Fruit fly (Drosophila melanogaster) whole organism, prepupa: ENCODE results near the gene CG33125.
A peak's percentile ranks its signal among the peaks of the same experiment; 100 is the strongest.

Source experiments
- Blimp-1 ChIP-seq: fragments of 200-800 bp; sonication (Bioruptor generic); optimal IDR thresholded peaks from 3 replicates; lab custom pipeline; 2017; ENCODE audit warnings: missing biosample characterization, missing genetic modification characterization, mild to moderate bottlenecking, moderate library complexity, missing genetic modification reagents
- CG10631 ChIP-seq: fragments of 200-800 bp; sonication (Bioruptor generic); optimal IDR thresholded peaks from 2 replicates; lab custom pipeline; 2016; ENCODE audit warnings: missing biosample characterization, missing genetic modification characterization
- CG11294 ChIP-seq: fragments of 200-800 bp; sonication (Bioruptor generic); IDR thresholded peaks from 2 replicates; pipeline ENCODE4 v1.3.6; 2022; ENCODE audit warnings: missing biosample characterization, missing genetic modification characterization
- CG11902 ChIP-seq: fragments of 200-800 bp; sonication (Bioruptor generic); optimal IDR thresholded peaks from 3 replicates; lab custom pipeline; 2016; ENCODE audit warnings: missing biosample characterization, missing genetic modification characterization
- CG15336 ChIP-seq: fragments of 200-800 bp; sonication (Bioruptor generic); IDR thresholded peaks from 2 replicates; pipeline ENCODE4 v1.3.6; 2022; ENCODE audit warnings: missing biosample characterization, missing genetic modification characterization
- CG1621 ChIP-seq: fragments of 200-800 bp; sonication (Bioruptor generic); optimal IDR thresholded peaks from 3 replicates; lab custom pipeline; 2018; ENCODE audit warnings: missing biosample characterization, mild to moderate bottlenecking, missing genetic modification characterization
- CG31627 ChIP-seq: fragments of 200-800 bp; sonication (Bioruptor generic); optimal IDR thresholded peaks from 3 replicates; lab custom pipeline; 2016; ENCODE audit warnings: missing biosample characterization, missing genetic modification characterization
- CG3919 ChIP-seq: fragments of 200-800 bp; sonication (Bioruptor generic); optimal IDR thresholded peaks from 3 replicates; lab custom pipeline; 2016; ENCODE audit warnings: missing biosample characterization, missing genetic modification characterization
- CG6276 ChIP-seq: fragments of 200-800 bp; sonication (Bioruptor generic); optimal IDR thresholded peaks from 2 replicates; lab custom pipeline; 2017; ENCODE audit warnings: missing biosample characterization, mild to moderate bottlenecking, missing genetic modification characterization
- CG6792 ChIP-seq: fragments of 200-800 bp; sonication (Bioruptor generic); optimal IDR thresholded peaks from 3 replicates; lab custom pipeline; 2016; ENCODE audit warnings: missing biosample characterization, missing genetic modification characterization
- CG6808 ChIP-seq: fragments of 200-800 bp; sonication (Bioruptor generic); optimal IDR thresholded peaks from 3 replicates; lab custom pipeline; 2017; ENCODE audit warnings: missing biosample characterization, missing genetic modification characterization, mild to moderate bottlenecking, moderate library complexity, missing genetic modification reagents
- CG8632 ChIP-seq: fragments of 200-800 bp; sonication (Bioruptor generic); optimal IDR thresholded peaks from 3 replicates; lab custom pipeline; 2016; ENCODE audit warnings: missing biosample characterization, missing genetic modification characterization
- CG9139 ChIP-seq: fragments of 200-800 bp; sonication (Bioruptor generic); optimal IDR thresholded peaks from 3 replicates; lab custom pipeline; 2017; ENCODE audit warnings: missing biosample characterization, mild to moderate bottlenecking, missing genetic modification characterization
- Eip75B ChIP-seq: fragments of 200-800 bp; sonication (Bioruptor generic); optimal IDR thresholded peaks from 3 replicates; lab custom pipeline; 2016; ENCODE audit warnings: missing biosample characterization, missing genetic modification characterization
- Eip78C ChIP-seq: fragments of 200-800 bp; sonication (Bioruptor generic); peaks from one replicate; lab custom pipeline; 2016; ENCODE audit warnings: missing biosample characterization, missing genetic modification characterization
- Eip93F ChIP-seq: fragments of 200-800 bp; sonication (Bioruptor generic); optimal IDR thresholded peaks from 2 replicates; lab custom pipeline; 2016; ENCODE audit warnings: missing biosample characterization, mild to moderate bottlenecking, missing genetic modification characterization
- Ets21C ChIP-seq: fragments of 200-800 bp; sonication (Bioruptor generic); optimal IDR thresholded peaks from 3 replicates; lab custom pipeline; 2016; ENCODE audit warnings: missing biosample characterization, missing genetic modification characterization
- Gug ChIP-seq: fragments of 200-800 bp; sonication (Bioruptor generic); IDR thresholded peaks from 2 replicates; pipeline ENCODE4 v1.3.6; 2022; ENCODE audit warnings: missing biosample characterization, missing genetic modification characterization
- Hr39 ChIP-seq: fragments of 200-800 bp; sonication (Bioruptor generic); optimal IDR thresholded peaks from 2 replicates; lab custom pipeline; 2016; ENCODE audit warnings: missing biosample characterization, missing genetic modification characterization
- Hr4 ChIP-seq: fragments of 200-800 bp; sonication (Bioruptor generic); optimal IDR thresholded peaks from 3 replicates; lab custom pipeline; 2016; ENCODE audit warnings: missing biosample characterization, missing genetic modification characterization
- Met ChIP-seq: fragments of 200-800 bp; sonication (Bioruptor generic); optimal IDR thresholded peaks from 3 replicates; lab custom pipeline; 2016; ENCODE audit warnings: missing biosample characterization, missing genetic modification characterization
- OdsH ChIP-seq: fragments of 200-800 bp; sonication (Bioruptor generic); optimal IDR thresholded peaks from 3 replicates; lab custom pipeline; 2016; ENCODE audit warnings: missing biosample characterization, missing genetic modification characterization
- Sox15 ChIP-seq: fragments of 200-800 bp; sonication (Bioruptor generic); optimal IDR thresholded peaks from 3 replicates; lab custom pipeline; 2016; ENCODE audit warnings: missing biosample characterization, missing genetic modification characterization
- achi ChIP-seq: fragments of 200-800 bp; sonication (Bioruptor generic); optimal IDR thresholded peaks from 3 replicates; lab custom pipeline; 2016; ENCODE audit warnings: missing biosample characterization, missing genetic modification characterization
- acj6 ChIP-seq: fragments of 200-800 bp; sonication (Bioruptor generic); optimal IDR thresholded peaks from 3 replicates; lab custom pipeline; 2016; ENCODE audit warnings: missing biosample characterization, missing genetic modification characterization
- dac ChIP-seq: fragments of 200-800 bp; sonication (Bioruptor generic); optimal IDR thresholded peaks from 2 replicates; lab custom pipeline; 2017; ENCODE audit warnings: missing biosample characterization, mild to moderate bottlenecking, missing genetic modification characterization
- dsx ChIP-seq: fragments of 200-800 bp; optimal IDR thresholded peaks from 3 replicates; lab custom pipeline; 2019; ENCODE audit warnings: missing biosample characterization, mild to moderate bottlenecking, missing genetic modification characterization, moderate library complexity; ENCODE audit not compliant: poor library complexity, severe bottlenecking
- fd59A ChIP-seq: fragments of 200-800 bp; sonication (Bioruptor generic); optimal IDR thresholded peaks from 2 replicates; lab custom pipeline; 2017; ENCODE audit warnings: missing biosample characterization, mild to moderate bottlenecking, missing genetic modification characterization, missing genetic modification reagents
- fd85E ChIP-seq: fragments of 200-800 bp; sonication (Bioruptor generic); optimal IDR thresholded peaks from 3 replicates; lab custom pipeline; 2016; ENCODE audit warnings: missing biosample characterization, missing genetic modification characterization
- fkh ChIP-seq: fragments of 200-800 bp; sonication (Bioruptor generic); optimal IDR thresholded peaks from 3 replicates; lab custom pipeline; 2017; ENCODE audit warnings: missing biosample characterization, mild to moderate bottlenecking, missing genetic modification characterization, moderate library complexity
- lz ChIP-seq: fragments of 200-800 bp; sonication (Bioruptor generic); optimal IDR thresholded peaks from 3 replicates; lab custom pipeline; 2016; ENCODE audit warnings: missing biosample characterization, missing genetic modification characterization
- net ChIP-seq: fragments of 200-800 bp; sonication (Bioruptor generic); optimal IDR thresholded peaks from 3 replicates; lab custom pipeline; 2016; ENCODE audit warnings: missing biosample characterization, missing genetic modification characterization
- pdm3 ChIP-seq: fragments of 200-800 bp; sonication (Bioruptor generic); optimal IDR thresholded peaks from 3 replicates; lab custom pipeline; 2016; ENCODE audit warnings: missing biosample characterization, missing genetic modification characterization
- salr ChIP-seq, 2 experiments: fragments of 200-800 bp; sonication (Bioruptor generic); optimal IDR thresholded peaks; 3 replicates each; lab custom pipeline; 2016 to 2018; ENCODE audit warnings: missing biosample characterization in 2 of 2, missing genetic modification characterization in 2 of 2, mild to moderate bottlenecking in 1 of 2
- svp ChIP-seq: fragments of 200-800 bp; sonication (Bioruptor generic); peaks from one replicate; lab custom pipeline; 2016; ENCODE audit warnings: missing biosample characterization, missing genetic modification characterization
- topi ChIP-seq: fragments of 200-800 bp; sonication (Bioruptor generic); optimal IDR thresholded peaks from 3 replicates; lab custom pipeline; 2016; ENCODE audit warnings: missing biosample characterization, missing genetic modification characterization

The CG33125 gene

DNA sequence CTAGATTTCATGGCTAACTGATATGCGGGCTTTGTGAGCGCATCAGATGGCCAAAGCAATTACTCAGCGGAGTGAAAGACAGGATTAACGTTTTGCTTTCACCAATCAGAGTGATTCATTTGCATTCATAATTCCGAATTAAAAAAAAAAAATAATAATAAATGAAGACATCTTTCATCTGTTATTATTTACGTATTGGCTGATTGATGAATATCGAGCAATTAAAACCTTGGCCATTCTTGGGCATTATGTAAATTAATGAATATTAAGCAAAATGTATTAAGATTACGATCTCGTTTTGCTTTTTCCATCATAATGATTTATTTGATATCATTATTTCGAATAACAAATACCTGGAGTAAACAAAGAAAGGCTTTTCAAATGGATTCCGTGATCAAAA, 12.5 kb upstream of the CG33125 start, which contains the start of gene Trf4 (continued):
- no peak for TF ChIP-seq Eip78C (GFP tag; lab: Kevin White, UChicago)
- TF ChIP-seq, all 60 proteins: peak for 0

DNA sequence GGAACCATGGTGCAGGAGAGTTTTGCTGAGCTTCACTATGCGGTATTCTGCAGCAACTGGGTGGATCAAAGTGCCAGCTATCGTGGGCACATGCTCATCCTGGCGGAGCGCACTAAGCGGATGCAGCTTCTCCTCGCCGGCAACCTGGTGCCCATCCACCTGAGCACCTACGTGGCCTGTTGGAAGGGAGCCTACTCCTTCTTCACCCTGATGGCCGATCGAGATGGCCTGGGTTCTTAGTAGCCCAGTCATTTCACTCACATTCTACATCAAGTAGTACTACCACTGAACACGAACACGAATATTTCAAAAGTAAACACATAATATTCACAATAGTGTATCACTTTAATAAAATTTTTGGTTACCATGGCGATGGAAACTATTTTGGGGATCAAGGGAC, 2.9 kb upstream of the CG33125 start, which contains the start of gene Prosbeta4R2:
Gene Prosbeta4R2 (plus strand): TSS at position 301 of the 400 bp plus-strand sequence.
- no peak for TF ChIP-seq fd85E
- no peak for TF ChIP-seq topi (GFP tag; lab: Kevin White, UChicago)
- no peak for TF ChIP-seq Blimp-1 (GFP tag; lab: Kevin White, UChicago)
- no peak for TF ChIP-seq Sox15 (GFP tag; lab: Kevin White, UChicago)
- TF ChIP-seq Ets21C: no peak
- no peak for TF ChIP-seq Eip75B (GFP tag; lab: Kevin White, UChicago)
- no peak for TF ChIP-seq CG9139 (GFP tag; lab: Kevin White, UChicago)
- no peak for TF ChIP-seq dac (GFP tag; lab: Kevin White, UChicago)
- no peak for TF ChIP-seq CG6808 (GFP tag; lab: Kevin White, UChicago)
- TF ChIP-seq Hr4 (GFP tag; lab: Kevin White, UChicago): no peak
- no peak for TF ChIP-seq lz
- TF ChIP-seq CG15336: no peak
- no peak for TF ChIP-seq CG3919 (GFP tag; lab: Kevin White, UChicago)
- TF ChIP-seq fd59A (GFP tag; lab: Kevin White, UChicago): no peak
- no peak for TF ChIP-seq achi (GFP tag; lab: Kevin White, UChicago)
- no peak for TF ChIP-seq CG10631 (GFP tag; lab: Kevin White, UChicago)

DNA sequence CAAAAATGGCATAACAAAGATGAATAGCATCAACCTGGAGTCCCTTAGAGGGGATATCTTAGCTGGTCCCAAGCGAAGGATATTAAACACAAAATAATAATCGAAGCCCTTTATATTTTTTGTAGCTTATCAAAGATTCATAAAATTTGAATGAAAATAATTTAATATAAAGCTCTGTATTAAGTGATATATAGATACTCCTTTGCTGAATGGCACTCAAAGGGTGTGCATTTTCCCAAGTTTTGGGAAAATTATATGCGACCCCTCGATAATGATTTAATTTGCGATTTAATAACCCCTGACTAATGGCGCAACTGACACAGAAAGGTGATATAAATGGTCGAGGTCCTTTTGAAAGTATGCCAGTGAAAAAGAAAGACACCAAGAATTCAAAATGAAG, 1.5 kb upstream of the CG33125 start, which contains the start of gene Or23a:
Gene Or23a (plus strand): TSS at position 301 of the 400 bp plus-strand sequence.
- TF ChIP-seq pdm3 (GFP tag; lab: Kevin White, UChicago): no peak
- no peak for TF ChIP-seq CG11902 (GFP tag; lab: Kevin White, UChicago)
- no peak for TF ChIP-seq fd59A (GFP tag; lab: Kevin White, UChicago)
- TF ChIP-seq CG31627 (GFP tag; lab: Kevin White, UChicago): no peak
- no peak for TF ChIP-seq OdsH
- no peak for TF ChIP-seq CG8632 (GFP tag; lab: Kevin White, UChicago)
- no peak for TF ChIP-seq Eip75B (GFP tag; lab: Kevin White, UChicago)
- TF ChIP-seq CG6792: no peak
- TF ChIP-seq fkh (GFP tag; lab: Kevin White, UChicago): no peak
- TF ChIP-seq Gug (GFP tag; lab: Robert Waterston, UW): no peak
- TF ChIP-seq Ets21C: no peak
- TF ChIP-seq CG1621 (tag; lab: Kevin White, UChicago): no peak
- TF ChIP-seq Blimp-1 (GFP tag; lab: Kevin White, UChicago): no peak
- TF ChIP-seq net (GFP tag; lab: Kevin White, UChicago): no peak

DNA sequence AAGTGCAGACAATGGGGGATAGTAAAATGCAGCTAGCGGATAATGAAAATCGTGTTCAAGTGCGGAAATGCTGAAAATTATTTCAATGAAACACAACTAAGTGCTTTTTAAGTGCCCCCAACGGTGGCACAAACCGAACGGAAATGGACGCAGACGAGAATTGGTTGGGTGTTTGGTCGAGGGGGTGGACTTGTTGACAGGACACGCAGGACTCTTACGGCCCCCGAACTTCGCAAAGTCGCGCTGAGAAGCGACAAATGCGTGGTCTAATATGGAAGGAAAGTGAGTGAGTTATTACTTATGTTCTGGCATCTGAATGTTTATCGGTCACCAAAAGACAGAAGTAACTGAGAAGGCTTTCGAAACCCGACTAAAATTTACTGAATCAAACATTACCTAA, 532 bp upstream of the CG33125 start, which contains the start of gene Prosbeta4R1:
Gene Prosbeta4R1 (plus strand): TSS at position 301 of the 400 bp plus-strand sequence.
- TF ChIP-seq svp (peak; percentile 6), CG6276 (GFP tag; lab: Kevin White, UChicago) (no peak)

DNA sequence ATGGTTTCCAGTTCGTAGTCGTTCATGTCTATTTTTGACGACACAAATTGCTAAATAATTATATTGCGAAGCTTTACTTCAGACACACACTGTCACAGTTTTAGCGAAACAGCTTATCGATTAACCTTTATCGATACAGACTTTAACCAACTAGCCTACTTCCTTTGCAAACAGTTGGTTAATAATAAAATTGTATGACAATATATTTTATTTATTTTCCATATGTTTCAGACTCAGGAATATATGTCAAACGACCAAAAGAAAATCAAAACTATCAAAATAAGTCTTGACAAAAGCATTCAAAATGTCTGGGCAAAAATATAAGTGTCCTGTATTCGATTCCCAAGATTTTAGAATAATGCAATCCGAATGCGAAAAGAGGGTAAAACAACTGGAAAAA, 4.6 kb downstream of the CG33125 start, which contains the start of the genes CG9962 and CG43851:
Gene CG9962 (minus strand): TSS at position 101 of the 400 bp plus-strand sequence.
Gene CG43851 (plus strand): TSS at position 267 of the 400 bp plus-strand sequence.
- TF ChIP-seq fkh (GFP tag; lab: Kevin White, UChicago) (no peak), CG31627 (GFP tag; lab: Kevin White, UChicago) (no peak), CG11294 (GFP tag; lab: Robert Waterston, UW) (no peak), dsx (GFP tag; lab: Kevin White, UChicago) (no peak), Hr39 (GFP tag; lab: Kevin White, UChicago) (no peak), Eip93F (GFP tag; lab: Kevin White, UChicago) (no peak), CG6808 (GFP tag; lab: Kevin White, UChicago) (no peak), Blimp-1 (GFP tag; lab: Kevin White, UChicago) (no peak), acj6 (no peak), salr (GFP tag; optimal IDR thresholded peaks at IDR 0.05; lab: Kevin White, UChicago) (no peak), Met (no peak), CG9139 (GFP tag; lab: Kevin White, UChicago) (no peak)
